Worm (Caenorhabditis elegans): Measurements from ENCODE around the gene T05C1.1.

Gene T05C1.1

ce11 chrII:4474005-4474655, 4.3 kb upstream of the T05C1.1 start:
- TF ChIP-seq hmg-1.1 (GFP tag; IDR thresholded peaks at IDR 0.05) (no peak), nhr-77 (tag; optimal IDR thresholded peaks at IDR 0.05) (no peak), cey-2 (tag; optimal IDR thresholded peaks at IDR 0.05; ENCODE audit: borderline replicate concordance, insufficient read depth) (no peak), nhr-102 (tag; optimal IDR thresholded peaks at IDR 0.05) (no peak), nhr-42 (GFP tag; IDR thresholded peaks at IDR 0.05) (no peak), dmd-6 (GFP tag; IDR thresholded peaks at IDR 0.05) (no peak), unc-39 (tag; optimal IDR thresholded peaks at IDR 0.05) (no peak), ceh-20 (GFP tag; IDR thresholded peaks at IDR 0.05) (no peak), madf-5 (GFP tag; IDR thresholded peaks at IDR 0.05) (no peak), sdz-12 (GFP tag; optimal IDR thresholded peaks at IDR 0.05) (no peak), nhr-111 (GFP tag; optimal IDR thresholded peaks at IDR 0.05) (no peak), F37D6.2 (tag; optimal IDR thresholded peaks at IDR 0.05) (no peak)

ce11 chrII:4482021-4482420, 3.6 kb downstream of the T05C1.1 start, which contains the start of gene T05C1.2:
T05C1.2 (minus strand) TSS chrII:4482121.
- TF ChIP-seq unc-62 (GFP tag; optimal IDR thresholded peaks at IDR 0.05 in 1 of 2) = peak in 1 of 2 experiments; percentile 37
- TF ChIP-seq unc-62 (tag; optimal IDR thresholded peaks at IDR 0.05) = no peak
- TF ChIP-seq mxl-2 (GFP tag; conservative IDR thresholded peaks at IDR 0.05) = no peak

- TF ChIP-seq nhr-76 (tag; optimal IDR thresholded peaks at IDR 0.05) (no peak), ama-1 (optimal IDR thresholded peaks at IDR 0.05) (no peak), daf-16 (GFP tag; optimal IDR thresholded peaks at IDR 0.05) (no peak), daf-16 (tag; optimal IDR thresholded peaks at IDR 0.05) (no peak), ceh-82 (tag; optimal IDR thresholded peaks at IDR 0.05) (no peak), dmd-6 (GFP tag; IDR thresholded peaks at IDR 0.05) (no peak), nhr-41 (GFP tag; IDR thresholded peaks at IDR 0.05) (no peak), attf-4 (tag; optimal IDR thresholded peaks at IDR 0.05) (no peak), daf-12 (tag; optimal IDR thresholded peaks at IDR 0.05) (no peak)
These were observed 10.9 kb downstream of the T05C1.1 start, which contains the start of gene T05C1.3 for ce11 chrII:4489288-4489687. T05C1.3 (minus strand) TSS chrII:4489388.

ce11 chrII:4490729-4491128, 12.3 kb downstream of the T05C1.1 start, which contains the start of gene T05C1.5:
T05C1.5 (minus strand) TSS chrII:4490829.
- no peak for TF ChIP-seq zip-11 (GFP tag; IDR thresholded peaks at IDR 0.05)
- no peak for TF ChIP-seq nhr-25 (tag; optimal IDR thresholded peaks at IDR 0.05; ENCODE audit: borderline replicate concordance, insufficient read depth)
- TF ChIP-seq dpl-1 (GFP tag; optimal IDR thresholded peaks at IDR 0.05) = no peak
- TF ChIP-seq nhr-111 (GFP tag; optimal IDR thresholded peaks at IDR 0.05) = no peak
- no peak for TF ChIP-seq unc-130 (GFP tag; optimal IDR thresholded peaks at IDR 0.05)
- no peak for TF ChIP-seq gei-8 (GFP tag; optimal IDR thresholded peaks at IDR 0.05)
- no peak for TF ChIP-seq daf-16 (GFP tag; optimal IDR thresholded peaks at IDR 0.05)
- TF ChIP-seq daf-16 (tag; optimal IDR thresholded peaks at IDR 0.05) = no peak
- TF ChIP-seq nhr-28 (tag; optimal IDR thresholded peaks at IDR 0.05) = no peak
- TF ChIP-seq hlh-11 (tag; optimal IDR thresholded peaks at IDR 0.05) = no peak
- no peak for TF ChIP-seq F44E2.7 (GFP tag; IDR thresholded peaks at IDR 0.05)
- TF ChIP-seq hif-1 (tag; optimal IDR thresholded peaks at IDR 0.05) = no peak
- no peak for TF ChIP-seq tag-97 (GFP tag; IDR thresholded peaks at IDR 0.05)
- TF ChIP-seq aha-1 (tag) = no peak
- no peak for TF ChIP-seq rbr-2 (tag; optimal IDR thresholded peaks at IDR 0.05)
- no peak for TF ChIP-seq lir-3 (tag; optimal IDR thresholded peaks at IDR 0.05)
- no peak for TF ChIP-seq spr-1 (tag; optimal IDR thresholded peaks at IDR 0.05)

Measured in whole organism, L4 larva.